Worm (Caenorhabditis elegans): ENCODE results near the gene fbxa-79.

DNA sequence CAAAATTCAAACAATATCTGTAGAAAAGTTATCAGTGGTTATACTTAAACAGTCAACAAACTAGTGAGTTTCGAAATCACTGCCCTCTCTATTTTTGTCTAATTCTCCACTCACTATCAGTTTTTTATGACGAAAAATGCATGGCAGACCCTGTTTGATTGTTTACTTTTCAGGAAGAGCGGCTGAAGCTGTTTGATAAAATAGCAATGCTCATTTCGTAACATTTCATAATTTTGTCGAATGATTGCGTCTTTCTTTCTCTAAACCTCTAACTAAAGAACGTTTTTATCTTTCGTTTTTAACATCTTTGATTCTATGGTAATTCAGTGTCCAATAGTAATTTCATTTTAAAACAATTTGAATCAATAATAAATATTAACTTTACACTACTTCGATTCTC, 28.9 kb downstream of the fbxa-79 start:
- no peak for TF ChIP-seq him-1 (tag; optimal IDR thresholded peaks at IDR 0.05)
- no peak for TF ChIP-seq dao-5 (tag; optimal IDR thresholded peaks at IDR 0.05)
